Worm (Caenorhabditis elegans) whole organism, L1 larva: ENCODE results near the gene R02D5.8.
A peak's percentile ranks its signal among the peaks of the same experiment; 100 is the strongest.

ENCODE experiments used
- C04F5.9 ChIP-seq: sonication (generic microtip); optimal IDR thresholded peaks from 2 replicates; lab custom pipeline; 2016; ENCODE audit warnings: missing genetic modification characterization, missing compliant biosample characterization
- C16A3.4 ChIP-seq: fragments of 150-350 bp; optimal IDR thresholded peaks from 2 replicates; lab custom pipeline; 2014; ENCODE audit warnings: missing biosample characterization, missing genetic modification characterization
- C34B4.2 ChIP-seq: sonication (generic microtip); optimal IDR thresholded peaks from 2 replicates; lab custom pipeline; 2017; ENCODE audit warnings: mild to moderate bottlenecking, missing genetic modification characterization, missing compliant biosample characterization
- Y116A8C.19 ChIP-seq: sonication (generic microtip); optimal IDR thresholded peaks from 2 replicates; lab custom pipeline; 2016; ENCODE audit warnings: missing compliant biosample characterization, missing genetic modification characterization, borderline replicate concordance
- aha-1 ChIP-seq: fragments of 150-350 bp; optimal IDR thresholded peaks from 2 replicates; lab custom pipeline; 2014; ENCODE audit warnings: missing biosample characterization, missing genetic modification characterization
- blmp-1 ChIP-seq: fragments of 150-350 bp; optimal IDR thresholded peaks from 2 replicates; lab custom pipeline; 2014; ENCODE audit warnings: missing biosample characterization, missing genetic modification characterization
- dpl-1 ChIP-seq, 3 experiments: fragments of 150-350 bp in 2 of 3; sonication (generic microtip) in 1 of 3; optimal IDR thresholded peaks; 2 replicates each; lab custom pipeline; 2014 to 2017; ENCODE audit warnings: missing biosample characterization in 3 of 3, missing genetic modification characterization in 3 of 3, missing genetic modification reagents in 3 of 3
- efl-1 ChIP-seq, 4 experiments: fragments of 150-350 bp; optimal IDR thresholded peaks in 3 of 4; peaks in 1 of 4; 1 replicate in 1 of 4; 2 replicates in 3 of 4; lab custom pipeline; 2014; ENCODE audit warnings: missing biosample characterization in 2 of 4, missing genetic modification characterization in 2 of 4, missing genetic modification reagents in 2 of 4
- egl-13 ChIP-seq: sonication (generic microtip); optimal IDR thresholded peaks from 2 replicates; lab custom pipeline; 2016; ENCODE audit warnings: missing genotype, missing genetic modification reagents, missing genetic modification characterization, missing compliant biosample characterization
- elt-2 ChIP-seq: sonication (generic microtip); optimal IDR thresholded peaks from 2 replicates; lab custom pipeline; 2016; ENCODE audit warnings: missing genetic modification characterization, mild to moderate bottlenecking, inconsistent platforms, missing compliant biosample characterization, missing genetic modification reagents
- elt-3 ChIP-seq, 6 experiments: fragments of 150-350 bp in 1 of 6; sonication (generic microtip); optimal IDR thresholded peaks; 2 replicates each; lab custom pipeline; 2017 to 2018; ENCODE audit warnings: missing biosample characterization in 6 of 6, missing genetic modification characterization in 6 of 6, inconsistent platforms in 1 of 6
- ets-5 ChIP-seq: fragments of 200-800 bp; sonication (Bioruptor generic); IDR thresholded peaks from 2 replicates; pipeline ENCODE4 v1.3.6; 2022; ENCODE audit warnings: missing genetic modification characterization, missing compliant biosample characterization
- fkh-4 ChIP-seq: sonication (generic microtip); optimal IDR thresholded peaks from 2 replicates; lab custom pipeline; 2016; ENCODE audit warnings: missing compliant biosample characterization, missing genetic modification characterization, borderline replicate concordance
- fkh-8 ChIP-seq: sonication (generic microtip); optimal IDR thresholded peaks from 2 replicates; lab custom pipeline; 2016; ENCODE audit warnings: mild to moderate bottlenecking, missing genetic modification characterization, missing compliant biosample characterization
- fos-1 ChIP-seq: fragments of 150-350 bp; optimal IDR thresholded peaks from 2 replicates; lab custom pipeline; 2014; ENCODE audit warnings: missing biosample characterization, missing genetic modification characterization
- hlh-17 ChIP-seq: fragments of 200-800 bp; sonication (Bioruptor generic); optimal IDR thresholded peaks from 2 replicates; lab custom pipeline; 2018; ENCODE audit warnings: missing genetic modification characterization, mild to moderate bottlenecking, missing compliant biosample characterization, moderate library complexity, borderline replicate concordance
- hlh-4 ChIP-seq: sonication (generic microtip); optimal IDR thresholded peaks from 2 replicates; lab custom pipeline; 2016; ENCODE audit warnings: mild to moderate bottlenecking, missing genetic modification characterization, missing compliant biosample characterization
- lin-14 ChIP-seq: fragments of 200-800 bp; sonication (Bioruptor generic); optimal IDR thresholded peaks from 2 replicates; lab custom pipeline; 2018; ENCODE audit warnings: mild to moderate bottlenecking, missing genetic modification characterization, moderate library complexity, missing compliant biosample characterization
- lin-35 ChIP-seq, 2 experiments: fragments of 150-350 bp; optimal IDR thresholded peaks; 2 replicates each; lab custom pipeline; 2014; ENCODE audit warnings: missing biosample characterization in 2 of 2, missing genetic modification characterization in 2 of 2, missing genetic modification reagents in 2 of 2
- lir-3 ChIP-seq: sonication (generic microtip); optimal IDR thresholded peaks from 2 replicates; lab custom pipeline; 2016; ENCODE audit warnings: mild to moderate bottlenecking, missing genetic modification characterization, moderate library complexity, missing compliant biosample characterization; ENCODE audit not compliant: poor library complexity
- mab-9 ChIP-seq: fragments of 200-800 bp; sonication (Bioruptor generic); IDR thresholded peaks from 2 replicates; pipeline ENCODE4 v1.3.6; 2022; ENCODE audit warnings: missing genetic modification reagents, missing genetic modification characterization, missing compliant biosample characterization
- mep-1 ChIP-seq: fragments of 150-350 bp; optimal IDR thresholded peaks from 2 replicates; lab custom pipeline; 2014; ENCODE audit warnings: missing biosample characterization, missing genetic modification characterization
- nhr-11 ChIP-seq: fragments of 150-350 bp; optimal IDR thresholded peaks from 2 replicates; lab custom pipeline; 2014; ENCODE audit warnings: missing biosample characterization, missing genetic modification characterization
- nhr-19 ChIP-seq: fragments of 200-800 bp; sonication (Bioruptor generic); conservative IDR thresholded peaks from 2 replicates; pipeline ENCODE4 v1.3.6; 2022; ENCODE audit warnings: missing genetic modification characterization, missing compliant biosample characterization
- nhr-237 ChIP-seq: fragments of 150-350 bp; optimal IDR thresholded peaks from 2 replicates; lab custom pipeline; 2014; ENCODE audit warnings: missing biosample characterization, missing genetic modification characterization
- nhr-47 ChIP-seq: sonication (generic microtip); optimal IDR thresholded peaks from 2 replicates; lab custom pipeline; 2016; ENCODE audit warnings: mild to moderate bottlenecking, missing genetic modification characterization, moderate library complexity, missing compliant biosample characterization
- nhr-71 ChIP-seq: sonication (generic microtip); optimal IDR thresholded peaks from 2 replicates; lab custom pipeline; 2016; ENCODE audit warnings: mild to moderate bottlenecking, missing genetic modification characterization, moderate library complexity, missing compliant biosample characterization
- nhr-85 ChIP-seq: sonication (generic microtip); peaks from one replicate; lab custom pipeline; 2016; ENCODE audit warnings: missing genetic modification characterization, inconsistent platforms, missing compliant biosample characterization
- nhr-90 ChIP-seq: sonication (generic microtip); optimal IDR thresholded peaks from 2 replicates; lab custom pipeline; 2016; ENCODE audit warnings: mild to moderate bottlenecking, missing genetic modification characterization, missing compliant biosample characterization; ENCODE audit not compliant: poor library complexity
- pag-3 ChIP-seq: sonication (generic microtip); optimal IDR thresholded peaks from 2 replicates; lab custom pipeline; 2017; ENCODE audit warnings: missing genetic modification characterization, mild to moderate bottlenecking, missing compliant biosample characterization, antibody characterized with exemption, borderline replicate concordance; ENCODE audit not compliant: insufficient read depth
- pax-3 ChIP-seq: fragments of 200-800 bp; sonication (Bioruptor generic); optimal IDR thresholded peaks from 2 replicates; lab custom pipeline; 2018; ENCODE audit warnings: mild to moderate bottlenecking, missing genetic modification characterization, moderate library complexity, missing compliant biosample characterization
- pqm-1 ChIP-seq: sonication (generic microtip); optimal IDR thresholded peaks from 3 replicates; lab custom pipeline; 2017; ENCODE audit warnings: missing biosample characterization, missing genetic modification characterization
- rnt-1 ChIP-seq: sonication (generic microtip); optimal IDR thresholded peaks from 2 replicates; lab custom pipeline; 2016; ENCODE audit warnings: mild to moderate bottlenecking, missing genetic modification characterization, moderate library complexity, missing compliant biosample characterization
- snpc-4 ChIP-seq: fragments of 150-350 bp; optimal IDR thresholded peaks from 2 replicates; lab custom pipeline; 2014; ENCODE audit warnings: missing biosample characterization, missing genetic modification characterization
- snu-23 ChIP-seq: sonication (generic microtip); optimal IDR thresholded peaks from 2 replicates; lab custom pipeline; 2016; ENCODE audit warnings: missing genetic modification characterization, missing compliant biosample characterization
- sptf-1 ChIP-seq: fragments of 150-350 bp; optimal IDR thresholded peaks from 2 replicates; lab custom pipeline; 2014; ENCODE audit warnings: missing biosample characterization, missing genetic modification characterization
- swsn-7 ChIP-seq: sonication (generic microtip); optimal IDR thresholded peaks from 2 replicates; lab custom pipeline; 2016; ENCODE audit warnings: missing genetic modification characterization, missing compliant biosample characterization
- tlp-1 ChIP-seq: fragments of 150-350 bp; optimal IDR thresholded peaks from 2 replicates; lab custom pipeline; 2014; ENCODE audit warnings: missing biosample characterization, missing genetic modification characterization
- unc-130 ChIP-seq: fragments of 150-350 bp; optimal IDR thresholded peaks from 2 replicates; lab custom pipeline; 2017; ENCODE audit warnings: missing biosample characterization, missing genetic modification characterization, inconsistent platforms
- unc-98 ChIP-seq: fragments of 200-800 bp; sonication (Bioruptor generic); IDR thresholded peaks from 2 replicates; pipeline ENCODE4 v1.3.6; 2022; ENCODE audit warnings: missing genetic modification characterization, missing compliant biosample characterization
- vab-15 ChIP-seq: sonication (generic microtip); optimal IDR thresholded peaks from 2 replicates; lab custom pipeline; 2017; ENCODE audit warnings: missing genotype, mild to moderate bottlenecking, missing genetic modification characterization, missing compliant biosample characterization
- xbp-1 ChIP-seq: sonication (generic microtip); optimal IDR thresholded peaks from 2 replicates; lab custom pipeline; 2016; ENCODE audit warnings: missing genetic modification characterization, missing compliant biosample characterization
- ztf-4 ChIP-seq: fragments of 150-350 bp; optimal IDR thresholded peaks from 2 replicates; lab custom pipeline; 2014; ENCODE audit warnings: missing biosample characterization, missing genetic modification characterization

Gene R02D5.8

DNA sequence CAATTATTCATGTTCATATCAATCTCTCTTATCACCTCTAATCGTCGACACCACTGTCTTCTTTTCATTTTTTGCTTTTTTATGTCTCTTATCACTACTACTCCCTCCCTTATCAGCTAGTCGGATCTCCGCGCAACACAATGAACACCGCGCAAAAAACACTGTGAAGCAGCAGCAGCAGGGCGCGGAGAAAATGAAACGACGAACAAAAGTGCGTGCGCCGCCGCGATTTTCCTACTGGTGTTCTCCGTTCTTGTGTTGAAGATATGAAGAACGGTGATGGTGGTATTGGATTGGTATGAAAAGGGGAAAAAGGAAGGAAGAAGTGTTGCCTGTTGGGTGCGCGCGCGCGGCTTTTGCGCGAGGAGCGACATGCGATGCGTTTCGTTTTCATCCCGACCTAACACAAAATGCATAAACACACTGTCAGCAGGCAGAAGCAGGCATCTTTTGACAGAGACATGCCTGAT is 13.4 kb downstream of the R02D5.8 start:
- no peak for TF ChIP-seq mep-1 (tag; lab: Kevin White, UChicago)
- no peak for TF ChIP-seq swsn-7 (tag; lab: Kevin White, UChicago)
- TF ChIP-seq nhr-71, result no peak
- TF ChIP-seq nhr-47 (tag; lab: Kevin White, UChicago), result no peak
- TF ChIP-seq snu-23 (GFP tag; lab: Kevin White, UChicago), result no peak
- no peak for TF ChIP-seq lin-35 (GFP tag; optimal IDR thresholded peaks at IDR 0.05; lab: Kevin White, UChicago)
- TF ChIP-seq C16A3.4 (tag; lab: Kevin White, UChicago), result no peak
- peak; percentile 83 for TF ChIP-seq elt-2 (tag; lab: Kevin White, UChicago)
- peak; percentile 71 for TF ChIP-seq nhr-85 (tag; lab: Kevin White, UChicago)
- peak; percentile 31 for TF ChIP-seq tlp-1
- TF ChIP-seq vab-15 (tag; lab: Kevin White, UChicago), result no peak
- no peak for TF ChIP-seq aha-1 (tag; lab: Kevin White, UChicago)
- no peak for TF ChIP-seq sptf-1 (tag; lab: Kevin White, UChicago)
- peak; percentile 75 for TF ChIP-seq blmp-1 (tag; lab: Kevin White, UChicago)
- TF ChIP-seq lin-14 (GFP tag; lab: Kevin White, UChicago), result peak; percentile 62
- no peak for TF ChIP-seq efl-1 (optimal IDR thresholded peaks at IDR 0.05; lab: Kevin White, UChicago)
- TF ChIP-seq efl-1 (GFP tag; optimal IDR thresholded peaks at IDR 0.05 in 1 of 2; lab: Kevin White, UChicago), result no peak
- TF ChIP-seq Y116A8C.19 (tag; lab: Kevin White, UChicago), result no peak
- TF ChIP-seq hlh-4 (tag; lab: Kevin White, UChicago), result no peak
- TF ChIP-seq elt-3 (tag; optimal IDR thresholded peaks at IDR 0.05; lab: Kevin White, UChicago), result peak in 1 of 6 experiments; percentile 25
- TF ChIP-seq pqm-1 (tag; lab: Kevin White, UChicago), result peak; percentile 80
- no peak for TF ChIP-seq fkh-8
- no peak for TF ChIP-seq snpc-4 (tag; lab: Kevin White, UChicago)
- TF ChIP-seq, all 84 proteins: peak for 7

DNA sequence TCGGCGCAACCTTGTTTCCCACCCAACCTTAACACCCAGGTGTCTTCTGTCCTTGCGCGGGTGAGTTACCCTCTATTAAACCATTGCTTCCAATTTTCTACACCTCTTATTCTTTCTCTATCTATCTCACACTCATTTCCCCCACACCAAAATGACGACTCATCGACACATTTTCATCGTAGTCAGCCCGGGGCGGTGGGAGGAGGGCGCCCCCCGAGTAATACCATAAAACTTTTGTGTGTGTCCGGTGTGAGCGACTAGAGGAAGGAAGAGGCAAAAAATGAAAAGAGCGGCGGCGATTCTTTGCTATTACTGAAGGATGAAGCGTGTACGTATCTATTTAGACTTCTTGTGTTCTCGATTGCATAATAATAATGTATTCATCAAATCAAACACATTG is 14.4 kb downstream of the R02D5.8 start:
- TF ChIP-seq nhr-237, result no peak
- TF ChIP-seq sptf-1 (tag; lab: Kevin White, UChicago), result no peak
- no peak for TF ChIP-seq nhr-11 (tag; lab: Kevin White, UChicago)
- peak; percentile 20 for TF ChIP-seq rnt-1 (tag; lab: Kevin White, UChicago)
- TF ChIP-seq pax-3 (tag; lab: Kevin White, UChicago), result peak; percentile 6
- TF ChIP-seq fkh-4 (tag; lab: Kevin White, UChicago), result no peak
- no peak for TF ChIP-seq snpc-4 (tag; lab: Kevin White, UChicago)
- peak; percentile 17 for TF ChIP-seq elt-2 (tag; lab: Kevin White, UChicago)
- TF ChIP-seq unc-98 (GFP tag; lab: Robert Waterston, UW), result no peak
- no peak for TF ChIP-seq efl-1 (optimal IDR thresholded peaks at IDR 0.05; lab: Kevin White, UChicago)
- TF ChIP-seq efl-1 (GFP tag; optimal IDR thresholded peaks at IDR 0.05 in 1 of 2; lab: Kevin White, UChicago), result peak in 1 of 2 experiments; percentile 74
- peak; percentile 1 for TF ChIP-seq nhr-71
- TF ChIP-seq lin-14 (GFP tag; lab: Kevin White, UChicago), result peak; percentile 62
- TF ChIP-seq ztf-4, result no peak

DNA sequence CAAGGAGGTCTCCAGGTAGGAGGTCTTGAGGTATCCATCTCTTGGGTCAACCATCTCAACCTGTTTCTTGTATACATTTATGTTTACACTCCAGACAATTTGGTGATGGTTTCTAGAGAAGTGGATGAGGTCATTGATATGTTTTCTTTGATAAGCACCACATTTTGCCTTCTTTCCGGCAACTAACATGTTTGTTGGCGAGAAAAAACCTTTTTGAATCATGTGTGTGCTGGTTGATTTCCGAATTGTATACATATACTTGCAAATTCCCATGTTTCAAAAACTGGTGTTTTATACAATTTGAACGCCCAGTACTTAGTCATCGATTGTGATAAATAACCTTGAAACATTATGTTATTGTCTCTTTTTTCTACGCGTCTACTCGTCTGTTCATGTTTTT is 15.0 kb downstream of the R02D5.8 start:
- TF ChIP-seq elt-2 (tag; lab: Kevin White, UChicago) (peak; percentile 19), ets-5 (no peak), lin-14 (GFP tag; lab: Kevin White, UChicago) (peak; percentile 10)
- TF ChIP-seq, all 84 proteins: peak for 2

DNA sequence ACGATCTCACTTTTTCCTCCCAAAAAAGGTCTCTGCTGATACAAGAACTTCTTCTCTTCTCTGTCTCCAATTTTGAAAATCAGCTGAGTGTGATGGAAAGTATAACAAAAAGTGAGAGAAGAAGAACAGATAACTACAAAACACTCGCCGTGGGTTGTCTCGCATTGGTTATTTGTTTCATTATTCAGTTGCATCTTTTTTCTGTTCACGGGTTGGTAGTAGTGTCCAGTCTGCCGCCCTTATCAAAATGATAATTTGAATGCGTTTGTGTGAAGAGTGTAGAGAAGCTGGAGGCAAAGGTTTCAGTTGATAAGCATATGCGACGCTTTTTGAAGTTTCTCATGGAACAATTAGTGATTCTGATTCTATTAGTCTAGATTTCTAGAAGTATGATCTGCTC is 16.1 kb downstream of the R02D5.8 start:
- TF ChIP-seq C04F5.9, result no peak
- TF ChIP-seq fkh-4 (tag; lab: Kevin White, UChicago), result no peak
- no peak for TF ChIP-seq unc-130 (tag; lab: Kevin White, UChicago)
- TF ChIP-seq dpl-1 (GFP tag; optimal IDR thresholded peaks at IDR 0.05; lab: Kevin White, UChicago), result no peak
- no peak for TF ChIP-seq sptf-1 (tag; lab: Kevin White, UChicago)
- TF ChIP-seq C34B4.2 (tag; lab: Kevin White, UChicago), result no peak
- TF ChIP-seq swsn-7 (tag; lab: Kevin White, UChicago), result no peak
- TF ChIP-seq nhr-19, result no peak
- TF ChIP-seq pag-3 (tag; lab: Kevin White, UChicago), result no peak
- TF ChIP-seq mab-9, result no peak
- no peak for TF ChIP-seq xbp-1 (tag; lab: Kevin White, UChicago)
- peak; percentile 54 for TF ChIP-seq lin-14 (GFP tag; lab: Kevin White, UChicago)
- TF ChIP-seq nhr-71, result no peak
- TF ChIP-seq efl-1 (optimal IDR thresholded peaks at IDR 0.05; lab: Kevin White, UChicago), result no peak
- no peak for TF ChIP-seq efl-1 (GFP tag; optimal IDR thresholded peaks at IDR 0.05 in 1 of 2; lab: Kevin White, UChicago)
- no peak for TF ChIP-seq nhr-90
- no peak for TF ChIP-seq egl-13 (tag; lab: Kevin White, UChicago)
- TF ChIP-seq fos-1 (tag; lab: Kevin White, UChicago), result no peak
- no peak for TF ChIP-seq hlh-17
- peak; percentile 15 for TF ChIP-seq pqm-1 (tag; lab: Kevin White, UChicago)
- no peak for TF ChIP-seq lir-3 (tag; lab: Kevin White, UChicago)
- peak in 1 of 2 experiments; percentile 51 for TF ChIP-seq lin-35 (GFP tag; optimal IDR thresholded peaks at IDR 0.05; lab: Kevin White, UChicago)
- TF ChIP-seq nhr-85 (tag; lab: Kevin White, UChicago), result peak; percentile 47
- no peak for TF ChIP-seq nhr-237
